Worm (Caenorhabditis elegans): ENCODE data around the gene panl-2.

Gene panl-2

ce11 chrIII:6947896-6948295 is 20.0 kb downstream of the panl-2 start:
- TF ChIP-seq dao-5 (tag; optimal IDR thresholded peaks at IDR 0.05) = no peak
- no peak for TF ChIP-seq him-1 (tag; optimal IDR thresholded peaks at IDR 0.05)

ce11 chrIII:6946382-6946781 is 21.5 kb downstream of the panl-2 start, which contains the start of gene let-711:
Gene let-711, plus strand, starts transcription at chrIII:6946718.
- TF ChIP-seq dao-5 (tag; optimal IDR thresholded peaks at IDR 0.05) = no peak
- no peak for TF ChIP-seq W03F9.2 (tag; optimal IDR thresholded peaks at IDR 0.05)
- TF ChIP-seq him-1 (tag; optimal IDR thresholded peaks at IDR 0.05) = no peak

- TF ChIP-seq him-1 (tag; optimal IDR thresholded peaks at IDR 0.05) (no peak), W03F9.2 (tag; optimal IDR thresholded peaks at IDR 0.05) (no peak), dao-5 (tag; optimal IDR thresholded peaks at IDR 0.05) (no peak)
Observed at ce11 chrIII:6945747-6946146, 22.2 kb downstream of the panl-2 start, which contains the start of gene abu-13. Gene abu-13, minus strand, starts transcription at chrIII:6945898.

ce11 chrIII:6945319-6945718 is 22.6 kb downstream of the panl-2 start:
- no peak for TF ChIP-seq dao-5 (tag; optimal IDR thresholded peaks at IDR 0.05)
- TF ChIP-seq him-1 (tag; optimal IDR thresholded peaks at IDR 0.05) = no peak
- TF ChIP-seq W03F9.2 (tag; optimal IDR thresholded peaks at IDR 0.05) = no peak

ce11 chrIII:6939523-6939922 is 28.4 kb downstream of the panl-2 start, which contains the start of gene F57B9.3:
Gene F57B9.3, plus strand, starts transcription at chrIII:6939823.
- TF ChIP-seq dao-5 (tag; optimal IDR thresholded peaks at IDR 0.05) (no peak), W03F9.2 (tag; optimal IDR thresholded peaks at IDR 0.05) (no peak), him-1 (tag; optimal IDR thresholded peaks at IDR 0.05) (no peak)

ce11 chrIII:6935269-6936017 is 32.5 kb downstream of the panl-2 start, which contains the start of the genes F57B9.8 and coq-2:
Gene F57B9.8, minus strand, starts transcription at chrIII:6935319.
Gene coq-2, plus strand, starts transcription at chrIII:6935967.
- TF ChIP-seq dao-5 (tag; optimal IDR thresholded peaks at IDR 0.05) (no peak), W03F9.2 (tag; optimal IDR thresholded peaks at IDR 0.05) (no peak), him-1 (tag; optimal IDR thresholded peaks at IDR 0.05) (no peak)

ce11 chrIII:6931896-6932295 is 36.0 kb downstream of the panl-2 start, which contains the start of gene byn-1:
Gene byn-1, plus strand, starts transcription at chrIII:6932001.
- TF ChIP-seq dao-5 (tag; optimal IDR thresholded peaks at IDR 0.05) = no peak
- no peak for TF ChIP-seq W03F9.2 (tag; optimal IDR thresholded peaks at IDR 0.05)
- TF ChIP-seq him-1 (tag; optimal IDR thresholded peaks at IDR 0.05) = no peak

- TF ChIP-seq him-1 (tag; optimal IDR thresholded peaks at IDR 0.05) = no peak
- TF ChIP-seq W03F9.2 (tag; optimal IDR thresholded peaks at IDR 0.05) = peak; percentile 77
Observed at ce11 chrIII:6929558-6930167, 38.3 kb downstream of the panl-2 start, which contains the start of gene inf-1. Gene inf-1, plus strand, starts transcription at chrIII:6930134.

- no peak for TF ChIP-seq dao-5 (tag; optimal IDR thresholded peaks at IDR 0.05)
- no peak for TF ChIP-seq W03F9.2 (tag; optimal IDR thresholded peaks at IDR 0.05)
- TF ChIP-seq him-1 (tag; optimal IDR thresholded peaks at IDR 0.05) = no peak
Observed at ce11 chrIII:6928725-6929124, 39.2 kb downstream of the panl-2 start, which contains the start of gene flap-1. Gene flap-1, minus strand, starts transcription at chrIII:6928825.

ce11 chrIII:6914840-6915239 is 53.1 kb downstream of the panl-2 start:
- no peak for TF ChIP-seq dao-5 (tag; optimal IDR thresholded peaks at IDR 0.05)
- no peak for TF ChIP-seq him-1 (tag; optimal IDR thresholded peaks at IDR 0.05)
- TF ChIP-seq W03F9.2 (tag; optimal IDR thresholded peaks at IDR 0.05) = no peak

All from whole organism, L4/young adult.